Fruit fly (Drosophila melanogaster): ENCODE data around the gene Atg8a.

Atg8a gene

DNA sequence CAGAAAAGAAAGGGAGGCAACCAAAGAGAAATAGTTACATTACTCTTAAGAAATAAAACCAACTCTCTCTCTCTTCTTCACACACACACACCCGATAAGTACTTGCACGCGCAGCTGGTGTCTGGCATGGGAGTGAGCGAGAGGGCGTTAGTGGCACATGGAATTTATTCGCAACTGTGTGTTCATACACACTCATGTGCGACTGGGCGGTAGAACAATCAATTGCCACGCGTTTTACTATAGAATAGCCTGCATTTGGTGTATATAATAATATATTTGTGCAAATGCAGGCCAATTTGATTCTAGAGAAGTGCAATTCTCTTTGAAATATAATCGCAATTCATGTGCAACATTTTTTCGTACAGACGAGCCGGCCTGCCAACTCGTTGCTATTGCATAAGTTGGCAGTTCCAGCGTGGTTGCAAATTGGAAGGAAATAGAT is 17.8 kb upstream of the Atg8a start (continued):
- TF ChIP-seq phol (tag; optimal IDR thresholded peaks at IDR 0.05) (peak; percentile 7), sug (tag; optimal IDR thresholded peaks at IDR 0.05) (peak; percentile 16), run (tag; optimal IDR thresholded peaks at IDR 0.05) (no peak), gro (GFP tag; optimal IDR thresholded peaks at IDR 0.05) (no peak), CG30431 (GFP tag; optimal IDR thresholded peaks at IDR 0.05) (no peak), CG12104 (GFP tag; optimal IDR thresholded peaks at IDR 0.05) (no peak), disco-r (GFP tag; optimal IDR thresholded peaks at IDR 0.05) (no peak), B-H1 (GFP tag; IDR thresholded peaks at IDR 0.05) (no peak), CG16863 (GFP tag; optimal IDR thresholded peaks at IDR 0.05) (no peak), CG2120 (GFP tag; optimal IDR thresholded peaks at IDR 0.05) (no peak), ac (GFP tag; optimal IDR thresholded peaks at IDR 0.05) (no peak), CG18619 (GFP tag; optimal IDR thresholded peaks at IDR 0.05) (no peak), stwl (tag; optimal IDR thresholded peaks at IDR 0.05) (peak; percentile 31), CG10267 (tag; optimal IDR thresholded peaks at IDR 0.05) (no peak), CG8089 (GFP tag; optimal IDR thresholded peaks at IDR 0.05) (no peak), ab (GFP tag; optimal IDR thresholded peaks at IDR 0.05) (no peak), NC2α (GFP tag; optimal IDR thresholded peaks at IDR 0.05) (no peak), Max (GFP tag; optimal IDR thresholded peaks at IDR 0.05) (peak; percentile 76), fu2 (GFP tag; optimal IDR thresholded peaks at IDR 0.05) (no peak), croc (GFP tag; conservative IDR thresholded peaks at IDR 0.05) (no peak), lbe (GFP tag; optimal IDR thresholded peaks at IDR 0.05) (no peak), CG32767 (GFP tag; IDR thresholded peaks at IDR 0.05) (no peak), ken (GFP tag; IDR thresholded peaks at IDR 0.05) (no peak), CG14965 (GFP tag; optimal IDR thresholded peaks at IDR 0.05; ENCODE audit: borderline replicate concordance) (no peak), Nf-YB (GFP tag; optimal IDR thresholded peaks at IDR 0.05) (peak; percentile 1), Lhr (GFP tag; optimal IDR thresholded peaks at IDR 0.05) (no peak), pzg (GFP tag; optimal IDR thresholded peaks at IDR 0.05) (peak; percentile 21), Sry-β (GFP tag; optimal IDR thresholded peaks at IDR 0.05) (no peak), CG17568 (GFP tag; optimal IDR thresholded peaks at IDR 0.05) (no peak), CG12299 (tag; optimal IDR thresholded peaks at IDR 0.05) (peak; percentile 37), Dref (GFP tag; IDR thresholded peaks at IDR 0.05) (no peak), Side (GFP tag; optimal IDR thresholded peaks at IDR 0.05) (no peak), tio (GFP tag; optimal IDR thresholded peaks at IDR 0.05) (no peak), ash1 (GFP tag; optimal IDR thresholded peaks at IDR 0.05) (no peak), usp (GFP tag; optimal IDR thresholded peaks at IDR 0.05) (no peak), CG31388 (GFP tag; optimal IDR thresholded peaks at IDR 0.05) (no peak), CG1647 (GFP tag; optimal IDR thresholded peaks at IDR 0.05) (no peak), Jarid2 (GFP tag; optimal IDR thresholded peaks at IDR 0.05) (no peak), Sox100B (GFP tag; optimal IDR thresholded peaks at IDR 0.05) (no peak), fd64A (GFP tag; optimal IDR thresholded peaks at IDR 0.05) (no peak), CG11560 (tag; IDR thresholded peaks at IDR 0.05) (no peak), dm (GFP tag; optimal IDR thresholded peaks at IDR 0.05) (peak; percentile 71), Oaz (GFP tag; IDR thresholded peaks at IDR 0.05) (no peak), dati (GFP tag; IDR thresholded peaks at IDR 0.05) (no peak), CG2678 (tag; optimal IDR thresholded peaks at IDR 0.05) (no peak), CG3407 (GFP tag; optimal IDR thresholded peaks at IDR 0.05) (no peak), CG12769 (tag; optimal IDR thresholded peaks at IDR 0.05) (peak; percentile 11), CG7745 (tag; optimal IDR thresholded peaks at IDR 0.05) (no peak), sc (optimal IDR thresholded peaks at IDR 0.05) (no peak), sc (GFP tag; optimal IDR thresholded peaks at IDR 0.05) (no peak), CG4404 (GFP tag; IDR thresholded peaks at IDR 0.05) (no peak), nerfin-2 (GFP tag; IDR thresholded peaks at IDR 0.05; ENCODE audit: partially characterized antibody) (no peak)
